Fruit fly (Drosophila melanogaster): Measurements from ENCODE around the gene CG31678.

CG31678 gene

DNA sequence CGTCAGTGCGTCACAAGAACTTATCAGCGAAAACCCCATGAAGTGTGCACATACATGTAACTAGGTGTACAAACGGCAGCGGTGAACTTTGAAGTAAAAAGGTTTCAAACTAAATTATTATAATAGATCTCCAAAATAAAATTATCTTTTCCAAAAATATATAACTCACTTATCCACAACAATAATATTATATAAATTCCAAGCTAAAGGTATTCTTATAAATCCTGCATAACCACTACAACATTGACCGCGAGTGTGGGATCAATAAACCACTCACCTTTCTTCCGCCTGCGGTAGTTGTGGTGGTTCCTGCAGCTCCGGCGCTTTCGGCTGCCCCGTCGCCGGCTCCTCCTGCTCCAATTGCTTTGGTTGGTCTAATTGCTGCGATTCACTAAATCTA is 1.0 kb downstream of the CG31678 start:
- TF ChIP-seq noc (tag; optimal IDR thresholded peaks at IDR 0.05): no peak

DNA sequence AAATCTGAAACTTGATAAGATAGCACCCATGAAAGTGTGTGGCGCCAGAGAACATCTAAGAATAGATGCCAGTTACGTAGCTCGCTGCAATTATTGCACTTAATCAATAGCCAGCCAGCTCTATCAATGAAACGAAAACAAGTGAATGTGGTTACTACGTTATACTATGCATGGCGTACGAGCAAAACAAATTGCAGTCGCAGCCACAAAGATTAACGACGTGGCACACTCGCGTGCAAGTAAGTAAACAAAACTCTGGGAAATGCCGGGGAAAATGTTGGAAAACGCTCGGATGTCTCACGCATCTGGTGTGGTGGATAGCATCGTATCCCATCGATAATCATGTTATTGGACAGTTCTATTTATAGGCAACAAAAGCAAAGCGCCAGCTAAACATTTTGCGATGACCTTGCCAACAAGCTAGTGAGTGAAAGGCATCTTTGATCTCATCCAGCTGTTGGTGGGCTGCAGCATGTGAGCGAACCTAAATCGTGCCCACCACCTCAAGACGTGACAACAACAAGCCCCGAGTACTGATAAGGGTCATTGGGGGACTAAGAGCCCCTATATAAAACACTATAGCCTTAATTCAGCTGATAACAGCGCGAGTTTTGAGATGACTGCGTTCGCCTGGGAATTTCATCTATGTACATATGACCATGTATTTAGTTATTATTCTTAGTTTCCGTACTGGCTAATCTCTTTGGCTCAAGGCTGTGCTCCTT is 1.8 kb downstream of the CG31678 start:
- peak; percentile 12 for TF ChIP-seq noc (tag; optimal IDR thresholded peaks at IDR 0.05)

DNA sequence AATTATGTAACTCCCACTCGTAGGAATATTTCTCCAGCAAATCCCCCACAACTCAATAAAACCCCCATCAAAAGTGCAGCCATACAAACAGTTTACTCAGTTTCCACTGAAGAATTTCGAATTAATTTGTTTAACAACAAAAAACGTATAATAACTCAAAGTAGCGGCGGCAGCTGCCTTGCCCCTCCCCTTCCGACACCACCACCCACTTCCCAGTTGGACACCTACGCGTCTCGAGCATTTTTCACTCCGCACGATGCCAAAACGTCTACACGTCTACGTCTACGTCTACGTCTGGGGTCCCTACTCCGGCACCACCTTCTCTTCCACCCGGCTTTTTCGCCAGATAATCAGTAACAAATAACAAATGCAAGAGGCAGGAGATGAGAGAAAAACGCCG is 4.5 kb downstream of the CG31678 start:
- no peak for TF ChIP-seq noc (tag; optimal IDR thresholded peaks at IDR 0.05)

DNA sequence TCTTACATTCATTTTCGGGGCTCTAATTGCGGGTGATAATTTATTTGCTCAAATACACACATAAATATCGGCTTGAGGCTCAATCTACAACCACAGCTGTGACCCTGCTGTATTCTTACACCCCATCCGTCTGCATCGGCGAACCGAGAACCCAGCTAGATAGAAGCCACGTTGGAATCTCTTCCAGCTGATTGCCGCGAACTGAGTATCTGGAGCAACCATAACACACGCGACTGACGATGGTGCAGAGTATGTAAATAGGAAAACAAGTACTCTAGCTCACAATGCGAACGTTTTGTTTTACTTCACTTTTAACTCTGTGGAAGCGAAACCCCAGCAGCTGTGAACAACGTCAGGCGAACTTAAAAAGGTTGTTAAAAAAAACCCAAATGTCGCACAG is 11.3 kb downstream of the CG31678 start:
- no peak for TF ChIP-seq noc (tag; optimal IDR thresholded peaks at IDR 0.05)

DNA sequence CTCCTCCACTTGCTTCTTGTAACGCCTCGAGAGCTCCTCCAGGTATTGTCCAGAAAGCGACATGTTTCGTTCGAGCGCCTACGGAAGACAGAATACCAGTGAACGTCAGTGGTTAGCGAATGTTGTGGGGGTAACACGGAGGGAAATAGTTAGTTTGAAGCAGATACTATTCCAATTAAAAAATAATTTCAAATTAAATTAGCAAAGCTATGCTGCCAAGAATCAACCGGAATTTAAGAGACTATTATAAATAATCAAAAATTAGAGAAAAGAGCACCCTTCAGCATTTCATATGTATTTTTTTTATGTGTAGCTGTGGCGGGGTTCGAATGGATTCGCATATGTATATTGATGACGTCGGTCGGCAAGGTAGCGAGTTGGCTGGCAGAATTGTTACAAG is 14.7 kb downstream of the CG31678 start:
- no peak for TF ChIP-seq noc (tag; optimal IDR thresholded peaks at IDR 0.05)

DNA sequence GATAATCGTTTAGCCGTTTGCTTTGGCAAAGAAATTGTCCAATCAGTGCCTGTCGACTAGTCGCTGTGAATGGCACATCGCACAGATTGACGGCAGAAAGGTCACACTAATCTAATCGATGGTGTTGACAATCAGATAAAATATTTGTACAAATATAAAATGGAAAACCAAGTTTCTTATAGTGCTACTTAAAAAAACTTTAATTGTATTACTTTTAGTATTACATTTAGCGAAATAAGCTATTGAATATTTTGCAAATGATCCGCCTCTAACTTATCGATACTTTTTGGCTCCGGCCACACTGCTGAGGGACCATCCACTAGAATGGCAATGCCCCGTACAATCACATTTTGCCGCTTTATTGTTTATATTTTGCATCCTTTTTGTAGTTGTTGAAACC is 19.6 kb downstream of the CG31678 start, which contains the start of the genes brun and CG2614:
TSS of gene brun (minus strand) at position 69 of the 400 bp plus-strand sequence.
TSS of gene CG2614 (plus strand) at position 317 of the 400 bp plus-strand sequence.
- TF ChIP-seq noc (tag; optimal IDR thresholded peaks at IDR 0.05): no peak

DNA sequence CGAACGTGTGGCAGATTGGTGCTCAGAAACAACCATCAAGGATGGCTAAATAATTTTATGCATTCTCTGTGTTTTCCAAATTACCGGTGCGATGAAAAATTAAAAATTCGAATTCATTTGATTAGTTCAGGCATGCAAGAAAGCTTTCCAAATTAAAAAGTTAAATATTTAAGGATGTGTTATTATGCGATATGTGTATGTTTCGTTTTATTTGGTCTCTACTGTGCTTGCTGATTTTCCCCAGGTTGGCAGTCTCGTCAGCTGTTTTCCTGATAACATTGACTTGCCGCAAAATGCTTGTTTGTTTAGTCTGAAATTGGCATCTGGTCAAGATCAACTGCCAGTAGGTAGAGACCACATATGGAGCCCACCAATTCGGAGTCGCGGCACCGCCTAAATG is 25.9 kb downstream of the CG31678 start, which contains the start of gene CG2611:
TSS of gene CG2611 (plus strand) at position 299 of the 400 bp plus-strand sequence.
- no peak for TF ChIP-seq noc (tag; optimal IDR thresholded peaks at IDR 0.05)

DNA sequence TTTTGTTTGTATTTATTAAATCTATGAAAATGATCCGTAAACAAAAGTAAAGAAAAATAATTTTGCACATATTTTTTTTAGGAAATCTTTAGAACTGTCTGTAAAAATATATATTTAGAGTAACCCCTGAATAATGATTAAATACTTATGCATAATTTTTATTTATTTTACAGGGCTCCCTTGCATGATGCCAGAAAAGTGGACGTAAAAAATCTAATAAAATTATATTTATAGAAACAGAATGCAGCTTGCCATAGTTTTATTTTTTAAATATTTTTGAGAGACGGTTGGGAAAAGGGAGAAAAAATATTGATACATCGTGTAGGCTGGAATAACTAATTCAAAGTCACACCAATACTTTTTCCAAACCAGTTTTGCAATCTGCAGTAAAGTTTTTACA is 27.1 kb downstream of the CG31678 start, which contains the start of gene CG18810:
TSS of gene CG18810 (plus strand) at position 301 of the 400 bp plus-strand sequence.
- TF ChIP-seq noc (tag; optimal IDR thresholded peaks at IDR 0.05): no peak

DNA sequence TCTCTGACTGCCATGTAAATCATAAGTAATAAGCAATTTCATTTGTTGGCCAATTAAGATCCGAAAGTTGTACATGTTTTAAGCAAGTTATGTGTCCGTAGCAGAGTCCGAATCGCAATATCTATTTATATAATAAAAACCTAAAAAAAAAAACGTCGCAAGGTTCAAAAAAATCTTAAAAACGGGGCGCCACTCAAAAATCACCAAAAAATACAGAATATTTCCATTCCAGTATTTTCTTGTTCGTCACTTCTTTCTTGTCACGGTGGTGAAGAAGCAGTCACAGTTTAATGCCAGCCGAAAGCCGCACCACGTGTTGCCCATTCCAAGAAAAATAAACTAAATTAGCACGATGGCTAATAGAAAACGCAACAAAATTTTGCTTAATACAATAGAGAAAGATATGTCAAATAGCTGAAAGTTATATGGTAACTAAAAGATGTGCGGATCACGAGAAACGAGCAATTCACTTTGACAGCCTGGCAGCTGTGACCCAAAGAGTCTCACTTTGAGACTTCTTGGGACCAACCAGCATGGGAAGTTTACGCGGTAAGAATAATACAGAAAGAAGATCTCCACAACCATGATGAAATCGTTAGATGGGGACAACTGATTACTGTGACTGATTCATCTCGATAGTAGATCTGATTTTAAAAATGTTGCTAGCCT is 28.4 kb downstream of the CG31678 start:
- TF ChIP-seq noc (tag; optimal IDR thresholded peaks at IDR 0.05): no peak

DNA sequence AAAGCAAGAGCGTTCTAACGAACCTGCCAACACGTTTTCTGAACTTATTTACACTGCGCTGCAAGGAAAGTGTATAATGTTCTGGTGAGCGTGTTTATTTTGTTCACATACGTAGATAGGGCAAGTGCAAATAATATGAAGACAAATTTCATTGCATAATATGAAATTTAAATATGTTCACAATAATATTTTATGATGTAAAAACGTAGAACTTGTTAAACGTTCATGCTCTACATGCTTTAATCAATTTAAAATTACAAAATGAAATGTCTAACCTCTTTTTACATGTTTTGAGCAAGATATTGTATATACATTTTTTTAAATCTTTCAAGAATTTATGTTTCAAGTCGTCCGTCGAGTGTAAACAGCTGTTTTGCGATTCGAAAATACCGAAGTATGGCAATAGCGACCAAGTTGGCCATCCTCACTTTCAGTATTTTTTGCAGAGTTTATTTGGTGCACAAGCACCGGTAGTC is 30.3 kb downstream of the CG31678 start, which contains the start of the genes phr6-4 and CG2608:
TSS of gene phr6-4 (minus strand) at position 398 of the 476 bp plus-strand sequence.
TSS of gene CG2608 (plus strand) at position 429 of the 476 bp plus-strand sequence.
- TF ChIP-seq noc (tag; optimal IDR thresholded peaks at IDR 0.05): peak; percentile 94

DNA sequence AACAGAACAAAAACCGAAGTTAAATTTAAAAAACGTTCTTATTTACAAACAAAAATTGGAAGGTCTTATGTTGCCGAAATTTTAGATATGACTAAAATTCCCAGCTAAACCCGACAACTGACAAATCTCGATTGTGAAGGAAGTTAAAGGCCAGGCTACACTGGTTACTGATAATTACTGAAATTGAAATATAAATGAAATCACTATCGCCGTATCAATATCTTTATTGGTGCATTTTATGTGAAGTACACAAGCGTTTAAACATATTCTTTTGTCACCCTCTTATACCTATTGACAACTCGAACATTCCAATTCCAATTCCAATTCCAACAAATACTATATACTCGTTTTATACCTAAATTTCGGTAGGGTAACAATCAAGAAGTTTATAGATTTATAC is 32.6 kb downstream of the CG31678 start, which contains the start of gene CG17470:
TSS of gene CG17470 (minus strand) at position 101 of the 400 bp plus-strand sequence.
- no peak for TF ChIP-seq noc (tag; optimal IDR thresholded peaks at IDR 0.05)

DNA sequence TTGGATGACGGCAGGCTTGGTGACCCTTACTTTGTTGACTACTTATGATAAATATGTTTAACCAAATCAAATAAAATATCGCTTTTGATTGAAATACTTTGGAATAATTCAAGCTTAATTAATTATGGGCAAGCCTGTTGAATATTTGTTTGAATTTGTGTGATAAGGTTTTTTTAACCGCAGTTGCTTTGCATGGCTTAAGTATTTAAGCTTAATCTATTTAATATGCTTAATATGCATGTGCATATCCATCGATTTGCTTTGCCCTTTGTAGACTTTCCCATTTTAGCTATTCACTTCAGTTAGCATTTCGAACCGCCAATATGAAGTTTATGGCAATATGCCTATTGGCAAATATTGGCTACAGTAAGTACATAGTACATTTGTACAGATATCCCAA is 35.1 kb downstream of the CG31678 start, which contains the start of gene Sfp38D:
TSS of gene Sfp38D (plus strand) at position 301 of the 400 bp plus-strand sequence.
- no peak for TF ChIP-seq noc (tag; optimal IDR thresholded peaks at IDR 0.05)

DNA sequence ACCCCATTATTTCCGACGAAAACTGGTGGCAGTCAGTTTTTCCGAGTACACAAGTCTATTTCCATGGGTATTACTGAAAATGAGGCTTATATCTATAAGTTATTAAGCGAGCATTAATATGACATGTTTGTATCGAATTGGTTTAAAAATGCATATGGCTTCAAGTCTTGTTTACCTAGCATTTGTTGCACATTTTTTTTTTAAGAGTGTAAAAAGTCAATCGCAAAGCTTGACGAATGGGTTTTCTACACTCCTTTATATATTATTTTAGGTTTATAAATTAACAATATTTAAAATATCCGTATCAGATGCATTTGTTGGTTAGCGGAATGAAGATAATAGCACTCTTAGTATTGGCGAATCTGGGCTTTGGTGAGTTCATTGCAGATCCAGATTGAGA is 35.9 kb downstream of the CG31678 start, which contains the start of gene CG31680:
TSS of gene CG31680 (plus strand) at position 301 of the 400 bp plus-strand sequence.
- no peak for TF ChIP-seq noc (tag; optimal IDR thresholded peaks at IDR 0.05)

DNA sequence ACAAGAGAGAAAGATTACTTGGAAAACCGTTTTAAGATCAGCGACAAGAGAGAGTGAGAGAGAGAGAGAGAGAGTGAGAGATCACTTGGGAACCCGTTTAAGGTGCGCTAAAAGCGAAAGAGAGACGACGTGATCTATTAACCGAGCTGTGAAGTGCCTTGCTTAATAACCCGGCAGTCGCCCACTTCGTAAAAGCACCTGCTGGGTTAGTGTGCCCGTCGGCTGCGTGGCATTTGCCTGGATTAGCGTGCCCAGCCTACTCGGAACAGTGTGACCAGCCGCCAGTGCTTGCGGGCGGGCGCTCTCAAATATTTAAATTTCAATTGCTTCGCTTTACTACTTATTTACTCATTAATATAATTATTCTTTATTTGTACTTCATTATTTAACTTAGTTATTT is 37.3 kb downstream of the CG31678 start:
- no peak for TF ChIP-seq noc (tag; optimal IDR thresholded peaks at IDR 0.05)

DNA sequence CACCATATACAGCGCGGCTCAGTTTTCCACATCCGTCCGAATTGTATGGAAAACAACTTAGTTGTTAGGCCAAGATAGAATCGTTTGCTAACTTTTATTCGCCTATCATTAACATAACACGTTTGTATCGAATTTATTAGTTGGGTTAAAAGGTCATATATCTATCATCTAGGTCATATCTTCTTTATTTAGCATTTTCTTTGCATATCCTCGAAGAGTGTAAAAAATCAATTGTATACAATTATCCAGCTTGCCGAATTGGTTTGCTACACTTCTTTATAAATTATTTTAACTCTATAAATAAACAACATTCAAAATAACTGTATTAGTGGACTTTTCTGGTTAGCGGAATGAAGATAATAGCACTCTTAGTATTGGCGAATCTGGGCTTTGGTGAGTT is 41.5 kb downstream of the CG31678 start, which contains the start of gene CG17472:
TSS of gene CG17472 (plus strand) at position 301 of the 400 bp plus-strand sequence.
- TF ChIP-seq noc (tag; optimal IDR thresholded peaks at IDR 0.05): no peak

DNA sequence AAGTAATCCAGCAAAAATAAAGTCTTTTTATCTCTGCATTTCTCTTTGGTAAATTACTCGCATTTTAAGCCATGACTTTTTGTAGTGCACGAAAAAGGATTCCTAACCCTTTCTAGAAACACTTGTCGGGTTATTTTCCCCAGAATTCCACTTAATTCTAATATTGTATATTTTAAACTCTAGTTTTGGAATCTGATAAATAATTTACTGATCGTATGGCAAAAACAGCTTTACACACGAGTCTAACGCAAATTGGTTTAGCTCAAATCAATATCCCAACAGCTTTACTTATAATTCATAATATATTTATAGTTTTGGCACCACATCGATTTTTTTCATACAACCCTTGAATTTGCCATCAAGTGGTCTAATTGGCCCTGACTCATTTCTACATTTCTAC is 61.5 kb downstream of the CG31678 start, which contains the start of gene CG15475:
TSS of gene CG15475 (plus strand) at position 301 of the 400 bp plus-strand sequence.
- TF ChIP-seq noc (tag; optimal IDR thresholded peaks at IDR 0.05): no peak

Measured in whole organism, larva.